Fruit fly (Drosophila melanogaster) whole organism, prepupa: ENCODE measurements around the gene NO66.
"Not testable (repeated sequence)": the region's sequence is repeated elsewhere in the genome, so short reads cannot be mapped to it uniquely, and the experiment has no call there.

Experiments used
- Blimp-1 ChIP-seq: fragments of 200-800 bp; sonication (Bioruptor generic); optimal IDR thresholded peaks from 3 replicates; lab custom pipeline; 2017; ENCODE audit warnings: missing biosample characterization, missing genetic modification characterization, mild to moderate bottlenecking, moderate library complexity, missing genetic modification reagents
- CG10669 ChIP-seq: fragments of 200-800 bp; sonication (Bioruptor generic); optimal IDR thresholded peaks from 3 replicates; lab custom pipeline; 2018; ENCODE audit warnings: missing biosample characterization, mild to moderate bottlenecking, missing genetic modification characterization, moderate library complexity
- CG11294 ChIP-seq: fragments of 200-800 bp; sonication (Bioruptor generic); IDR thresholded peaks from 2 replicates; pipeline ENCODE4 v1.3.6; 2022; ENCODE audit warnings: missing biosample characterization, missing genetic modification characterization
- CG11902 ChIP-seq: fragments of 200-800 bp; sonication (Bioruptor generic); optimal IDR thresholded peaks from 3 replicates; lab custom pipeline; 2016; ENCODE audit warnings: missing biosample characterization, missing genetic modification characterization
- CG15336 ChIP-seq: fragments of 200-800 bp; sonication (Bioruptor generic); IDR thresholded peaks from 2 replicates; pipeline ENCODE4 v1.3.6; 2022; ENCODE audit warnings: missing biosample characterization, missing genetic modification characterization
- CG1621 ChIP-seq: fragments of 200-800 bp; sonication (Bioruptor generic); optimal IDR thresholded peaks from 3 replicates; lab custom pipeline; 2018; ENCODE audit warnings: missing biosample characterization, mild to moderate bottlenecking, missing genetic modification characterization
- CG16779 ChIP-seq: fragments of 200-800 bp; sonication (Bioruptor generic); optimal IDR thresholded peaks from 3 replicates; lab custom pipeline; 2017; ENCODE audit warnings: missing biosample characterization, mild to moderate bottlenecking, missing genetic modification characterization
- CG3032 ChIP-seq: fragments of 200-800 bp; optimal IDR thresholded peaks from 2 replicates; lab custom pipeline; 2019; ENCODE audit warnings: missing biosample characterization, mild to moderate bottlenecking, missing genetic modification characterization, moderate library complexity
- CG32006 ChIP-seq: fragments of 200-800 bp; sonication (Bioruptor generic); optimal IDR thresholded peaks from 3 replicates; lab custom pipeline; 2017; ENCODE audit warnings: missing biosample characterization, mild to moderate bottlenecking, missing genetic modification characterization
- CG34406 ChIP-seq: fragments of 200-800 bp; sonication (Bioruptor generic); optimal IDR thresholded peaks from 3 replicates; lab custom pipeline; 2016; ENCODE audit warnings: missing biosample characterization, missing genetic modification characterization
- CG4318 ChIP-seq: fragments of 200-800 bp; sonication (Bioruptor generic); optimal IDR thresholded peaks from 3 replicates; lab custom pipeline; 2017; ENCODE audit warnings: missing biosample characterization, mild to moderate bottlenecking, missing genetic modification characterization
- CG6163 ChIP-seq: fragments of 200-800 bp; sonication (Bioruptor generic); IDR thresholded peaks from 3 replicates; pipeline ENCODE4 v1.3.6; 2022; ENCODE audit warnings: missing biosample characterization, missing genetic modification characterization
- CG6792 ChIP-seq: fragments of 200-800 bp; sonication (Bioruptor generic); optimal IDR thresholded peaks from 3 replicates; lab custom pipeline; 2016; ENCODE audit warnings: missing biosample characterization, missing genetic modification characterization
- CG6854 ChIP-seq: fragments of 200-800 bp; sonication (Bioruptor generic); optimal IDR thresholded peaks from 2 replicates; lab custom pipeline; 2017; ENCODE audit warnings: missing biosample characterization, mild to moderate bottlenecking, missing genetic modification characterization
- CG8119 ChIP-seq: fragments of 200-800 bp; sonication (Bioruptor generic); IDR thresholded peaks from 3 replicates; pipeline ENCODE4 v1.3.6; 2022; ENCODE audit warnings: missing biosample characterization, missing genetic modification characterization
- CG8632 ChIP-seq: fragments of 200-800 bp; sonication (Bioruptor generic); optimal IDR thresholded peaks from 3 replicates; lab custom pipeline; 2016; ENCODE audit warnings: missing biosample characterization, missing genetic modification characterization
- Eip75B ChIP-seq: fragments of 200-800 bp; sonication (Bioruptor generic); optimal IDR thresholded peaks from 3 replicates; lab custom pipeline; 2016; ENCODE audit warnings: missing biosample characterization, missing genetic modification characterization
- Eip78C ChIP-seq: fragments of 200-800 bp; sonication (Bioruptor generic); peaks from one replicate; lab custom pipeline; 2016; ENCODE audit warnings: missing biosample characterization, missing genetic modification characterization
- Ets21C ChIP-seq: fragments of 200-800 bp; sonication (Bioruptor generic); optimal IDR thresholded peaks from 3 replicates; lab custom pipeline; 2016; ENCODE audit warnings: missing biosample characterization, missing genetic modification characterization
- Ets96B ChIP-seq: fragments of 200-800 bp; optimal IDR thresholded peaks from 2 replicates; lab custom pipeline; 2019; ENCODE audit warnings: missing biosample characterization, mild to moderate bottlenecking, missing genetic modification characterization, moderate library complexity
- Gug ChIP-seq: fragments of 200-800 bp; sonication (Bioruptor generic); IDR thresholded peaks from 2 replicates; pipeline ENCODE4 v1.3.6; 2022; ENCODE audit warnings: missing biosample characterization, missing genetic modification characterization
- Hr39 ChIP-seq: fragments of 200-800 bp; sonication (Bioruptor generic); optimal IDR thresholded peaks from 2 replicates; lab custom pipeline; 2016; ENCODE audit warnings: missing biosample characterization, missing genetic modification characterization
- Hr4 ChIP-seq: fragments of 200-800 bp; sonication (Bioruptor generic); optimal IDR thresholded peaks from 3 replicates; lab custom pipeline; 2016; ENCODE audit warnings: missing biosample characterization, missing genetic modification characterization
- Lpt ChIP-seq: fragments of 200-800 bp; sonication (Bioruptor generic); optimal IDR thresholded peaks from 3 replicates; lab custom pipeline; 2016; ENCODE audit warnings: missing biosample characterization, missing genetic modification characterization
- Met ChIP-seq: fragments of 200-800 bp; sonication (Bioruptor generic); optimal IDR thresholded peaks from 3 replicates; lab custom pipeline; 2016; ENCODE audit warnings: missing biosample characterization, missing genetic modification characterization
- OdsH ChIP-seq: fragments of 200-800 bp; sonication (Bioruptor generic); optimal IDR thresholded peaks from 3 replicates; lab custom pipeline; 2016; ENCODE audit warnings: missing biosample characterization, missing genetic modification characterization
- Smox ChIP-seq: fragments of 200-800 bp; sonication (Bioruptor generic); optimal IDR thresholded peaks from 3 replicates; lab custom pipeline; 2016; ENCODE audit warnings: missing biosample characterization, missing genetic modification characterization
- Sox102F ChIP-seq: fragments of 200-800 bp; sonication (Bioruptor generic); optimal IDR thresholded peaks from 2 replicates; lab custom pipeline; 2016; ENCODE audit warnings: missing biosample characterization, mild to moderate bottlenecking, missing genetic modification characterization
- achi ChIP-seq: fragments of 200-800 bp; sonication (Bioruptor generic); optimal IDR thresholded peaks from 3 replicates; lab custom pipeline; 2016; ENCODE audit warnings: missing biosample characterization, missing genetic modification characterization
- acj6 ChIP-seq: fragments of 200-800 bp; sonication (Bioruptor generic); optimal IDR thresholded peaks from 3 replicates; lab custom pipeline; 2016; ENCODE audit warnings: missing biosample characterization, missing genetic modification characterization
- dac ChIP-seq: fragments of 200-800 bp; sonication (Bioruptor generic); optimal IDR thresholded peaks from 2 replicates; lab custom pipeline; 2017; ENCODE audit warnings: missing biosample characterization, mild to moderate bottlenecking, missing genetic modification characterization
- dsx ChIP-seq: fragments of 200-800 bp; optimal IDR thresholded peaks from 3 replicates; lab custom pipeline; 2019; ENCODE audit warnings: missing biosample characterization, mild to moderate bottlenecking, missing genetic modification characterization, moderate library complexity; ENCODE audit not compliant: poor library complexity, severe bottlenecking
- eg ChIP-seq: fragments of 200-800 bp; sonication (Bioruptor generic); IDR thresholded peaks from 3 replicates; pipeline ENCODE4 v1.3.6; 2022; ENCODE audit warnings: missing biosample characterization, missing genetic modification characterization
- fkh ChIP-seq: fragments of 200-800 bp; sonication (Bioruptor generic); optimal IDR thresholded peaks from 3 replicates; lab custom pipeline; 2017; ENCODE audit warnings: missing biosample characterization, mild to moderate bottlenecking, missing genetic modification characterization, moderate library complexity
- lz ChIP-seq: fragments of 200-800 bp; sonication (Bioruptor generic); optimal IDR thresholded peaks from 3 replicates; lab custom pipeline; 2016; ENCODE audit warnings: missing biosample characterization, missing genetic modification characterization
- spab ChIP-seq: fragments of 200-800 bp; sonication (Bioruptor generic); optimal IDR thresholded peaks from 2 replicates; lab custom pipeline; 2017; ENCODE audit warnings: missing biosample characterization, mild to moderate bottlenecking, missing genetic modification characterization, missing genetic modification reagents
- ss ChIP-seq, 2 experiments: fragments of 200-800 bp; sonication (Bioruptor generic); optimal IDR thresholded peaks; 2 replicates in 1 of 2; 3 replicates in 1 of 2; lab custom pipeline; 2017 to 2018; ENCODE audit warnings: mild to moderate bottlenecking in 2 of 2, missing biosample characterization in 2 of 2, missing genetic modification characterization in 2 of 2, moderate library complexity in 1 of 2
- svp ChIP-seq: fragments of 200-800 bp; sonication (Bioruptor generic); peaks from one replicate; lab custom pipeline; 2016; ENCODE audit warnings: missing biosample characterization, missing genetic modification characterization
- vri ChIP-seq: fragments of 200-800 bp; sonication (Bioruptor generic); optimal IDR thresholded peaks from 3 replicates; lab custom pipeline; 2016; ENCODE audit warnings: missing biosample characterization, mild to moderate bottlenecking, missing genetic modification characterization

The NO66 gene

dm6 chrX:4302246-4302645 is 17.0 kb upstream of the NO66 start, which contains the start of gene CG12692:
Gene CG12692, minus strand, starts transcription at chrX:4302346.
- no peak for TF ChIP-seq Ets96B (tag; lab: Kevin White, UChicago)
- TF ChIP-seq fkh (GFP tag; lab: Kevin White, UChicago) = no peak
- no peak for TF ChIP-seq CG16779 (tag; lab: Kevin White, UChicago)
- TF ChIP-seq Lpt = no peak
- no peak for TF ChIP-seq Eip75B
- no peak for TF ChIP-seq achi (GFP tag; lab: Kevin White, UChicago)
- TF ChIP-seq spab (GFP tag; lab: Kevin White, UChicago) = no peak
- TF ChIP-seq CG3032 = no peak
- no peak for TF ChIP-seq lz (GFP tag; lab: Kevin White, UChicago)
- no peak for TF ChIP-seq CG8632
- TF ChIP-seq OdsH (GFP tag; lab: Kevin White, UChicago) = no peak
- no peak for TF ChIP-seq Smox (GFP tag; lab: Kevin White, UChicago)
- no peak for TF ChIP-seq Blimp-1 (GFP tag; lab: Kevin White, UChicago)
- TF ChIP-seq svp = no peak
- no peak for TF ChIP-seq dac (GFP tag; lab: Kevin White, UChicago)
- TF ChIP-seq dsx (GFP tag; lab: Kevin White, UChicago) = no peak
- no peak for TF ChIP-seq Hr39 (GFP tag; lab: Kevin White, UChicago)

DNA sequence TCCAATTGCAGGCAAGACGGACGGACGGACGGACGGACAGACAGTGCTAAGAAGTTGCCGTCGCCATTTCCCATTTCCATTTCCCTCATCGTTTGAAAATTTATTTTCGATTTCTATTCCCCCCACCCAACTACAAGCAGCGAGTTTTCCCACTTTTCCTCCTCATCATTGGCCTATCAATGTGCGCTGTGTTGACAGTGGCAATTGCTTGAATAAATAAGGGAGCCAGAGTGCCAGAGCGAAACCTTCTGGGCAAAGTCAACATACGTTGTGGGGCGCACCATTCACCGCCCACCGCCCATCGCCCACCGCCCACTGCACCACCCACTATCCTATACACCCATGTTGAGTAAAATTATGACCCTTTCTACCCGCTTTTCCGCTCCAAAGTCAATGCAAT is 13.3 kb upstream of the NO66 start:
- peak; percentile 56 for TF ChIP-seq Eip78C (GFP tag; lab: Kevin White, UChicago)
- TF ChIP-seq fkh (GFP tag; lab: Kevin White, UChicago) = peak; percentile 7
- no peak for TF ChIP-seq ss (GFP tag; optimal IDR thresholded peaks at IDR 0.05; lab: Kevin White, UChicago)
- no peak for TF ChIP-seq dac (GFP tag; lab: Kevin White, UChicago)

- no peak for TF ChIP-seq CG1621 (tag; lab: Kevin White, UChicago)
- TF ChIP-seq Gug (GFP tag; lab: Robert Waterston, UW) = no peak
- TF ChIP-seq Eip75B = no peak
- TF ChIP-seq eg = no peak
- no peak for TF ChIP-seq Ets21C (GFP tag; lab: Kevin White, UChicago)
These were observed 7.5 kb upstream of the NO66 start, which contains the start of gene CG15579 for dm6 chrX:4311699-4312098. Gene CG15579, minus strand, starts transcription at chrX:4311799.

dm6 chrX:4318001-4318400 is 1.2 kb upstream of the NO66 start:
- TF ChIP-seq eg (peak; percentile 74; the same call in 2 of the 3 replicates), CG15336 (0 out of 2 replicates have a peak, but pooled peaks have one; percentile 19), CG6163 (GFP tag; lab: Robert Waterston, UW) (peak; percentile 76), CG8119 (GFP tag; lab: Robert Waterston, UW) (0 out of 3 replicates have a peak, but pooled peaks have one; percentile 28), Gug (GFP tag; lab: Robert Waterston, UW) (peak; percentile 55), CG11294 (GFP tag; lab: Robert Waterston, UW) (peak; percentile 37; the same call in 1 of the 2 replicates)
- TF ChIP-seq, all 60 proteins: peak for 6; not testable (repeated sequence) for 54

DNA sequence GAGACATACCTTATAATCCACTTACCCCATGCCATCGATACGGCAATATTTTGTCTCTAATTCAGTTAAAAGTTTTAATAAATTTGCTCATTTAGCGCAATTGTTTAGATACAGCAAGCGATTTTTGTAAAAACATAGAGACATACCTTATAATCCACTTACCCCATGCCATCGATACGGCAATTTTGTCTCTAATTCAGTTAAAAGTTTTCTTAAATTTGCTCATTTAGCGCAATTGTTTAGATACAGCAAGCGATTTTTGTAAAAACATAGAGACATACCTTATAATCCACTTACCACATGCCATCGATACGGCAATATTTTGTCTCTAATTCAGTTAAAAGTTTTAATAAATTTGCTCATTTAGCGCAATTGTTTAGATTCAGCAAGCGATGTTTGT is 537 bp upstream of the NO66 start, which contains the start of gene mei-9:
Gene mei-9, minus strand, starts transcription at position 101 of the 400 bp plus-strand sequence.
- TF ChIP-seq Gug (GFP tag; lab: Robert Waterston, UW); CG4318 (GFP tag; lab: Kevin White, UChicago); Sox102F (GFP tag; lab: Kevin White, UChicago): not testable (repeated sequence)

dm6 chrX:4322131-4322233 is 2.7 kb downstream of the NO66 start, which contains the start of gene mRpL33:
Gene mRpL33, minus strand, starts transcription at chrX:4322231.
- TF ChIP-seq Smox (GFP tag; lab: Kevin White, UChicago) (no peak), OdsH (GFP tag; lab: Kevin White, UChicago) (no peak), CG10669 (no peak), CG16779 (tag; lab: Kevin White, UChicago) (no peak), CG32006 (GFP tag; lab: Kevin White, UChicago) (no peak), CG11902 (no peak), Hr4 (GFP tag; lab: Kevin White, UChicago) (no peak), vri (no peak), CG6854 (GFP tag; lab: Kevin White, UChicago) (no peak), CG3032 (no peak), CG34406 (GFP tag; lab: Kevin White, UChicago) (no peak), ss (GFP tag; optimal IDR thresholded peaks at IDR 0.05; lab: Kevin White, UChicago) (no peak), Met (no peak), Blimp-1 (GFP tag; lab: Kevin White, UChicago) (no peak), acj6 (GFP tag; lab: Kevin White, UChicago) (no peak), CG6163 (GFP tag; lab: Robert Waterston, UW) (no peak), CG11294 (GFP tag; lab: Robert Waterston, UW) (no peak), CG6792 (GFP tag; lab: Kevin White, UChicago) (no peak)
- TF ChIP-seq, all 60 proteins: peak for 0
